Fruit fly (Drosophila melanogaster) whole organism, adult: ENCODE results near the gene RpS10b.
A peak's percentile ranks its signal among the peaks of the same experiment; 100 is the strongest.

Experiments used
- CG7045 ChIP-seq: fragments of 200-800 bp; sonication (Bioruptor generic); optimal IDR thresholded peaks from 2 replicates; lab custom pipeline; 2017; ENCODE audit warnings: missing biosample characterization, mild to moderate bottlenecking, missing genetic modification characterization
- Clk ChIP-seq: fragments of 200-800 bp; sonication (Bioruptor generic); optimal IDR thresholded peaks from 2 replicates; lab custom pipeline; 2017; ENCODE audit warnings: missing biosample characterization, missing genetic modification characterization
- bab1 ChIP-seq: fragments of 200-800 bp; sonication (Bioruptor generic); optimal IDR thresholded peaks from 3 replicates; lab custom pipeline; 2019; ENCODE audit warnings: missing biosample characterization, mild to moderate bottlenecking, missing genetic modification characterization, moderate library complexity
- kay ChIP-seq: fragments of 200-800 bp; sonication (Bioruptor generic); peaks from one replicate; lab custom pipeline; 2016; ENCODE audit warnings: missing biosample characterization, missing genetic modification characterization, borderline replicate concordance

- TF ChIP-seq Clk (GFP tag; lab: Kevin White, UChicago): no peak
- no peak for TF ChIP-seq CG7045 (GFP tag; lab: Kevin White, UChicago)
- no peak for TF ChIP-seq kay (GFP tag; lab: Kevin White, UChicago)
- TF ChIP-seq bab1 (GFP tag; lab: Kevin White, UChicago): peak; percentile 27
These were observed 39.2 kb downstream of the RpS10b start for dm6 chrX:19637002-19637420.
